Worm (Caenorhabditis elegans) whole organism, L4/young adult: ENCODE measurements around the gene pbo-4.

ENCODE experiments used
- W03F9.2 ChIP-seq: fragments of 150-350 bp; optimal IDR thresholded peaks from 2 replicates; lab custom pipeline; 2014; ENCODE audit warnings: missing biosample characterization, missing genetic modification characterization
- him-1 ChIP-seq: sonication (generic microtip); optimal IDR thresholded peaks from 2 replicates; lab custom pipeline; 2016; ENCODE audit warnings: missing genotype, missing genetic modification reagents, missing genetic modification characterization, missing compliant biosample characterization

ce11 chrX:10979186-10979585 lies 25.3 kb downstream of the pbo-4 start, which contains the start of gene pxn-2:
- no peak for TF ChIP-seq him-1 (tag; lab: Kevin White, UChicago)
- TF ChIP-seq W03F9.2, result no peak
